Fruit fly (Drosophila melanogaster): ENCODE measurements around the gene CG14111.

CG14111 gene

DNA sequence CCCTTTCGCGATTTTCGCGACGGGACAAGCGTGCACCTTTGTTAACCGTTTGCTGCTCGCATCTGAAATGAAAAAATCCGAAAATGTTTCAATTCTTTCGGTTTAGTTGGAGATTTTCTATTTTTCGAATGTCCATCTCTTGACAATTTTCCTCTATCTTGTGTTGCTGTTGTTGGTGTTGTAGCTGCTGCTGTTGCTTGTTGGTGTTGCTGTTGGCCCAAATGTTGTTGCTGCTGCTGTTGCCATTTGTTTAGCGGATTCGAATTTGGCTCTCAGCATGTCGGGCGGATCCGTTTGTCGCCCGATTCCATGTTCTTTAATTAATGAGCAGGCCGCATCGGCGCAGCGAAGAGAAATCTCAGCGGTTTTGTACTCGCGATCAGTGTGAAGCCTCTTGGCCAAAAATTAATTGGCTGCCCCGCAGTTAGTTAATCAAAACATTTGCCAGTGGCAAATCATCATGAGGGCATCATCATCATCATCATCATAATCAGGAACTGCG is 44.6 kb downstream of the CG14111 start, which contains the start of gene CG32121:
Gene CG32121 (minus strand): TSS at position 51 of the 502 bp plus-strand sequence.
- no peak for TF ChIP-seq dl (GFP tag; optimal IDR thresholded peaks at IDR 0.05; ENCODE audit: insufficient read depth in 1 of 2, partially characterized antibody in 2 of 2)
- TF ChIP-seq dsf (GFP tag; optimal IDR thresholded peaks at IDR 0.05; ENCODE audit: borderline replicate concordance): no peak
- no peak for TF ChIP-seq h (GFP tag; optimal IDR thresholded peaks at IDR 0.05)
- TF ChIP-seq Sp1 (GFP tag; optimal IDR thresholded peaks at IDR 0.05): no peak
- TF ChIP-seq br (GFP tag; optimal IDR thresholded peaks at IDR 0.05): no peak
- no peak for TF ChIP-seq Hr83 (GFP tag; optimal IDR thresholded peaks at IDR 0.05; ENCODE audit: poor library complexity, severe bottlenecking)
- no peak for TF ChIP-seq brk (GFP tag; optimal IDR thresholded peaks at IDR 0.05)
- no peak for TF ChIP-seq tai (GFP tag; optimal IDR thresholded peaks at IDR 0.05)

DNA sequence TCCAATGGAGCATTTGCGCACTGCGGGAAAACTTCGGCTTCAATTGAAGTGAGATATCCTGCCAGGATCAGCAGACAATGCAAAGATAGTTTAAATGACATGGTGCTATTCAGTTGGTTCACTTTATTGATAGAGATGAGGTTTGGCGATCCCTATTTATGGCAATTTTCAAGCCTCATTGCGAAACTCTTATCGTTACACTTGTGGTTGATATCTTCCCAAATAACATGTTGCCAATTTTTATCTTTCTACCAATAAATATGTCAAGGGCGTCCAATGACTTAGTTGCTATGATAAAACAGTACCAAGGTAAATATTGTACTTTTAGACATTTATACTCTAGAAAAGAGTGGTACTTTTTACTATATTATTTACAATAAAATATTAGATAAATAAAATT is 46.3 kb downstream of the CG14111 start, which contains the start of gene CG33263:
Gene CG33263 (minus strand): TSS at position 101 of the 400 bp plus-strand sequence.
- no peak for TF ChIP-seq foxo (GFP tag; optimal IDR thresholded peaks at IDR 0.05)

DNA sequence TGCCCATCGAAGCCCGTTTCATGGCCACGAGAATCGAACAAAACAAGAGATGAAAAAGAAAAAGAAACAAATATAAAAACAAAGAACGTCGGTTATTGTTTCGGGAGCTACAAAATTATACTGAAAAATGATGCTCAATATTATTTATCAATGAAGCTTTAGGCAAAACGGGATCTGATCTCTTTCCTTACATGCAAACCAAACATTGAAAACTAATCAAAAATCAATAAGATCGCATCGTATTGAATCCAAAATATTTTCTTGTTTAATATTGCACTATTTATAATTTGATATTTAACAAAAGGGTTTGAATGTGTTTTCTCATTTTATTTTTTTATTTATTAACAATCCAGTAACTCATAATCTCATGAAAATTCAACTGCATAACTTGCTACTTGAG is 47.8 kb downstream of the CG14111 start, which contains the start of gene CG14106:
Gene CG14106 (minus strand): TSS at position 101 of the 400 bp plus-strand sequence.
- TF ChIP-seq Dfd (GFP tag; optimal IDR thresholded peaks at IDR 0.05): no peak
- TF ChIP-seq Vsx2 (GFP tag; optimal IDR thresholded peaks at IDR 0.05; ENCODE audit: partially characterized antibody): no peak
- no peak for TF ChIP-seq N (GFP tag; optimal IDR thresholded peaks at IDR 0.05)
- no peak for TF ChIP-seq Hr83 (GFP tag; optimal IDR thresholded peaks at IDR 0.05; ENCODE audit: poor library complexity, severe bottlenecking)
- no peak for TF ChIP-seq Abd-B (GFP tag; optimal IDR thresholded peaks at IDR 0.05)
- no peak for TF ChIP-seq sage (GFP tag; optimal IDR thresholded peaks at IDR 0.05)
- TF ChIP-seq CrebA (GFP tag; optimal IDR thresholded peaks at IDR 0.05; ENCODE audit: borderline replicate concordance): no peak
- TF ChIP-seq Rel (GFP tag; optimal IDR thresholded peaks at IDR 0.05): no peak
- no peak for TF ChIP-seq Rel (tag; optimal IDR thresholded peaks at IDR 0.05)
- TF ChIP-seq fru (GFP tag; optimal IDR thresholded peaks at IDR 0.05): no peak
- no peak for TF ChIP-seq jim (GFP tag; optimal IDR thresholded peaks at IDR 0.05)
- TF ChIP-seq ey (GFP tag; optimal IDR thresholded peaks at IDR 0.05): no peak
- no peak for TF ChIP-seq GATAd (GFP tag; optimal IDR thresholded peaks at IDR 0.05)
- no peak for TF ChIP-seq HLH106 (tag; optimal IDR thresholded peaks at IDR 0.05)
- no peak for TF ChIP-seq psq (GFP tag; optimal IDR thresholded peaks at IDR 0.05)
- no peak for TF ChIP-seq Dif (GFP tag; optimal IDR thresholded peaks at IDR 0.05; ENCODE audit: partially characterized antibody)
- no peak for TF ChIP-seq OdsH (GFP tag; optimal IDR thresholded peaks at IDR 0.05)

- TF ChIP-seq brk (GFP tag; optimal IDR thresholded peaks at IDR 0.05) (no peak), usp (GFP tag; optimal IDR thresholded peaks at IDR 0.05) (no peak), Sp1 (GFP tag; optimal IDR thresholded peaks at IDR 0.05) (no peak), psq (GFP tag; optimal IDR thresholded peaks at IDR 0.05) (no peak), CrebA (GFP tag; optimal IDR thresholded peaks at IDR 0.05; ENCODE audit: borderline replicate concordance) (no peak), jim (GFP tag; optimal IDR thresholded peaks at IDR 0.05) (no peak), sv (GFP tag; optimal IDR thresholded peaks at IDR 0.05) (no peak), h (GFP tag; optimal IDR thresholded peaks at IDR 0.05) (no peak), Dfd (GFP tag; optimal IDR thresholded peaks at IDR 0.05) (no peak), dl (GFP tag; optimal IDR thresholded peaks at IDR 0.05; ENCODE audit: insufficient read depth in 1 of 2, partially characterized antibody in 2 of 2) (no peak), Abd-B (GFP tag; optimal IDR thresholded peaks at IDR 0.05) (no peak), tai (GFP tag; optimal IDR thresholded peaks at IDR 0.05) (no peak), GATAd (GFP tag; optimal IDR thresholded peaks at IDR 0.05) (no peak)
Measured at dm6 chr3L:13426573-13426972, 48.8 kb downstream of the CG14111 start, which contains the start of gene CG14105. Gene CG14105, minus strand, starts transcription at chr3L:13426673.
